Worm (Caenorhabditis elegans) whole organism, late embryonic: ENCODE results near the gene H10D18.1.

ENCODE experiments used
- ama-1 ChIP-seq: fragments of 150-350 bp; optimal IDR thresholded peaks from 2 replicates; lab custom pipeline; 2014
- ceh-48 ChIP-seq: sonication (generic microtip); optimal IDR thresholded peaks from 2 replicates; lab custom pipeline; 2016; ENCODE audit warnings: missing genetic modification characterization, inconsistent platforms, missing compliant biosample characterization
- eyg-1 ChIP-seq: sonication (generic microtip); optimal IDR thresholded peaks from 2 replicates; lab custom pipeline; 2016; ENCODE audit warnings: missing genotype, missing genetic modification characterization, missing compliant biosample characterization
- fkh-10 ChIP-seq: fragments of 150-350 bp; optimal IDR thresholded peaks from 2 replicates; lab custom pipeline; 2014; ENCODE audit warnings: missing biosample characterization, missing genetic modification reagents, missing genetic modification characterization
- gmeb-2 ChIP-seq: sonication (generic microtip); optimal IDR thresholded peaks from 2 replicates; lab custom pipeline; 2016; ENCODE audit warnings: missing genetic modification characterization, inconsistent platforms, missing compliant biosample characterization
- hlh-30 ChIP-seq: sonication (generic microtip); optimal IDR thresholded peaks from 2 replicates; lab custom pipeline; 2017; ENCODE audit warnings: antibody characterized with exemption, missing genetic modification characterization, missing compliant biosample characterization; ENCODE audit not compliant: insufficient read depth
- nfya-1 ChIP-seq: sonication (generic microtip); optimal IDR thresholded peaks from 2 replicates; lab custom pipeline; 2017; ENCODE audit warnings: missing genetic modification characterization, mild to moderate bottlenecking, missing compliant biosample characterization, antibody characterized with exemption, moderate library complexity
- odd-2 ChIP-seq: sonication (generic microtip); optimal IDR thresholded peaks from 2 replicates; lab custom pipeline; 2017; ENCODE audit warnings: antibody characterized with exemption, mild to moderate bottlenecking, missing genetic modification characterization, missing compliant biosample characterization
- pha-4 ChIP-seq: fragments of 150-350 bp; optimal IDR thresholded peaks from 2 replicates; lab custom pipeline; 2018; ENCODE audit warnings: missing biosample characterization, missing genetic modification reagents, missing genetic modification characterization
- unc-42 ChIP-seq: sonication (generic microtip); optimal IDR thresholded peaks from 2 replicates; lab custom pipeline; 2016; ENCODE audit warnings: missing genotype, missing genetic modification characterization, missing compliant biosample characterization
- unc-55 ChIP-seq: sonication (generic microtip); optimal IDR thresholded peaks from 2 replicates; lab custom pipeline; 2017; ENCODE audit warnings: missing biosample characterization, missing genetic modification reagents, missing genetic modification characterization
- unc-86 ChIP-seq: sonication (generic microtip); optimal IDR thresholded peaks from 2 replicates; lab custom pipeline; 2016; ENCODE audit warnings: missing genetic modification characterization, missing compliant biosample characterization

DNA sequence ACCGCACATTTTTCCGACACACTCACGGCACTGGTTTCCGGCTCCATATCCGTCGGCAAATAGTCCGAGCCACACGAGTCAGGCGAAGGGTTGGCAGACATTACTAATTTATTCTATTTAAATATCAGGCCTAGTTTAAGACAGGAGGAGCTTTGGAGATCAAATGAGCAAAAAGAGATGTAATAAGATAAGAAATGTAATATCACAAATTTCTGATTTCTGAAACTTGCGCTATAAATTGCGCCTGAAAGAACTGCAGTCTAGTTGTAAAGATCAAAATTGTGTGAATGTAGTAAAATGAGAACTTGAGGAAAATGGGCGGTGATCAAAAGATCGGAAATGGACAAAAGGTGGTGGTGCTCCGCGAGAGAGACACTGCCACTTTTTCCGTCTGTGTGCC, 39.8 kb downstream of the H10D18.1 start, which contains the start of gene nhr-186:
- no peak for TF ChIP-seq unc-86 (tag; lab: Kevin White, UChicago)
- no peak for TF ChIP-seq gmeb-2 (tag; lab: Kevin White, UChicago)
- TF ChIP-seq odd-2 (tag; lab: Kevin White, UChicago): no peak
- TF ChIP-seq ceh-48 (tag; lab: Kevin White, UChicago): no peak
- TF ChIP-seq ama-1 (lab: Kevin White, UChicago): no peak
- no peak for TF ChIP-seq fkh-10 (GFP tag; lab: Kevin White, UChicago)
- TF ChIP-seq unc-55 (GFP tag; lab: Kevin White, UChicago): no peak
- TF ChIP-seq pha-4 (tag; lab: Kevin White, UChicago): no peak
- TF ChIP-seq eyg-1 (tag; lab: Kevin White, UChicago): no peak
- no peak for TF ChIP-seq hlh-30 (tag; lab: Kevin White, UChicago)
- no peak for TF ChIP-seq unc-42
- no peak for TF ChIP-seq nfya-1 (tag; lab: Kevin White, UChicago)
